Fruit fly (Drosophila melanogaster): ENCODE measurements around the gene CG14915.

The CG14915 gene

DNA sequence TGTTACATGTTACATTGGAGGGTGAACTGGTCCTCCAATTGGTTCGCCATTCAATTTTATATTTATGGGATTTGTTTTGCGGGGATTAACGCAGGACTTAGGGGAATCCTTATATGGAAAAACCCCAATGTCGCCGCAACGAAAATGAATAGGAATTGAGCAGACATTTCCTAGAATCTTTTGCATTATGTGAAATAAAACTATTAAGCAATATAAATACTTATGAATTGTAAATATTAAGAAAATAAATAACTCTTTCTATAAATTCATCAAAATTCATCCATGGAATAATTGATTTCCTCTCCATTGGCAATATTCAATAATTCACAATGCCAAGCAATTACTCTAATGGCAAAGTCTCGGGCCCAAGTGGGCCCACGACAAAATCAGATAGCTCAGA is 42.9 kb downstream of the CG14915 start, which contains the start of gene Gr32a:
Gr32a (plus strand) TSS at position 301 of the 400 bp plus-strand sequence.
- TF ChIP-seq pan (optimal IDR thresholded peaks at IDR 0.05): no peak
- TF ChIP-seq EcR (GFP tag; optimal IDR thresholded peaks at IDR 0.05): no peak
- no peak for TF ChIP-seq Dll (optimal IDR thresholded peaks at IDR 0.05)
- TF ChIP-seq psq (optimal IDR thresholded peaks at IDR 0.05): no peak
- no peak for TF ChIP-seq usp (GFP tag; optimal IDR thresholded peaks at IDR 0.05)
- TF ChIP-seq CG8478 (optimal IDR thresholded peaks at IDR 0.05): no peak

DNA sequence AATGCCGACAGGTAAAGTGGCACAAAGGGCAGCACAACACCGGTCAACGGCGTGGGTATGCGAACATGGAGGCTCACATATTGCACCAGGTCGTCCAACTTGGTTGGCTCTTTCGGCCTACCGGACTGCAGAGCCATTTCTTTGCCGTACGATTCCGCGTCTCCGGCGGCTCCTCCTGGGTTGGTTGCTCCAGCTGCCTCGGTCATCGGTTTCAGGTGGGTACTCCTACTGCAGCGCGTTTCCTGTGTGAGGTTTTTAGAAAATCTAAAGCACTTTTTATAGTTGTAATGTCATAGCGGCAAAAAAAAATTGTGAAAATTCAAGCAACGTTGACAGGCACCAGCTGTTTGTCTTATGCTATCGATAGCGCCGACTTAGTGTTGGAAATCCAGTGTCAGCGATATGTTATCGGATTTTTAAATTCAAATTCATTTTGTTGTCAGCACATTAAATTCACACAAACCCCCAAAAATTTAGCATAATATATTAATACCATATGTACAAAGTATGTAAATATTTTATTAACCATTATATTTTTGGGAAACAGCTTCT is 49.2 kb downstream of the CG14915 start, which contains the start of gene CG6230:
CG6230 (minus strand) TSS at position 354 of the 552 bp plus-strand sequence.
- TF ChIP-seq psq (optimal IDR thresholded peaks at IDR 0.05) (no peak), EcR (GFP tag; optimal IDR thresholded peaks at IDR 0.05) (no peak), pan (optimal IDR thresholded peaks at IDR 0.05) (no peak), CG8478 (optimal IDR thresholded peaks at IDR 0.05) (no peak), usp (GFP tag; optimal IDR thresholded peaks at IDR 0.05) (no peak), Dll (optimal IDR thresholded peaks at IDR 0.05) (no peak)

All from whole organism.